Worm (Caenorhabditis elegans): ENCODE results near the gene Y44A6B.3.

Y44A6B.3 gene

ce11 chrV:20599795-20600194, 38.4 kb downstream of the Y44A6B.3 start, which contains the start of gene col-163:
Gene col-163, plus strand, starts transcription at chrV:20600095.
- no peak for TF ChIP-seq nfya-1 (tag; optimal IDR thresholded peaks at IDR 0.05)
- TF ChIP-seq ceh-6 (GFP tag; optimal IDR thresholded peaks at IDR 0.05) = no peak
- TF ChIP-seq ceh-18 (tag; optimal IDR thresholded peaks at IDR 0.05) = no peak
- no peak for TF ChIP-seq ama-1 (optimal IDR thresholded peaks at IDR 0.05)
- no peak for TF ChIP-seq ceh-22 (tag; optimal IDR thresholded peaks at IDR 0.05)
- TF ChIP-seq syd-9 (tag; optimal IDR thresholded peaks at IDR 0.05) = no peak
- TF ChIP-seq madf-2 (tag; optimal IDR thresholded peaks at IDR 0.05) = no peak
- no peak for TF ChIP-seq fkh-6 (tag; optimal IDR thresholded peaks at IDR 0.05)
- no peak for TF ChIP-seq tbx-7 (tag; optimal IDR thresholded peaks at IDR 0.05)
- TF ChIP-seq ceh-30 (tag; optimal IDR thresholded peaks at IDR 0.05) = no peak
- TF ChIP-seq zip-5 (tag; optimal IDR thresholded peaks at IDR 0.05) = no peak
- no peak for TF ChIP-seq ceh-24 (tag; optimal IDR thresholded peaks at IDR 0.05)
- no peak for TF ChIP-seq C08G9.2 (tag; optimal IDR thresholded peaks at IDR 0.05)
- no peak for TF ChIP-seq unc-86 (tag; optimal IDR thresholded peaks at IDR 0.05)
- no peak for TF ChIP-seq pha-2 (tag; optimal IDR thresholded peaks at IDR 0.05)
- no peak for TF ChIP-seq elt-4 (tag; optimal IDR thresholded peaks at IDR 0.05)
- TF ChIP-seq sox-2 (GFP tag; IDR thresholded peaks at IDR 0.05) = no peak
- no peak for TF ChIP-seq odd-2 (tag; optimal IDR thresholded peaks at IDR 0.05)
- no peak for TF ChIP-seq F13H6.1 (tag; optimal IDR thresholded peaks at IDR 0.05)
- TF ChIP-seq gmeb-2 (tag; optimal IDR thresholded peaks at IDR 0.05) = no peak

ce11 chrV:20597076-20597475, 41.2 kb downstream of the Y44A6B.3 start, which contains the start of gene F46B3.1:
Gene F46B3.1, minus strand, starts transcription at chrV:20597176.
- TF ChIP-seq hlh-6 (tag; optimal IDR thresholded peaks at IDR 0.05) (no peak), elt-2 (tag; optimal IDR thresholded peaks at IDR 0.05) (no peak), K09A11.1 (tag; optimal IDR thresholded peaks at IDR 0.05; ENCODE audit: insufficient read depth) (no peak), ceh-14 (tag; optimal IDR thresholded peaks at IDR 0.05) (no peak), unc-42 (tag; optimal IDR thresholded peaks at IDR 0.05) (no peak), eyg-1 (tag; optimal IDR thresholded peaks at IDR 0.05) (no peak), unc-55 (GFP tag; optimal IDR thresholded peaks at IDR 0.05) (no peak), pag-3 (tag; optimal IDR thresholded peaks at IDR 0.05; ENCODE audit: borderline replicate concordance) (no peak), K02D7.2 (tag; optimal IDR thresholded peaks at IDR 0.05) (no peak), fax-1 (tag; optimal IDR thresholded peaks at IDR 0.05) (no peak), elt-4 (tag; optimal IDR thresholded peaks at IDR 0.05) (no peak), ttx-3 (tag; optimal IDR thresholded peaks at IDR 0.05) (no peak), che-1 (tag; optimal IDR thresholded peaks at IDR 0.05) (no peak), dve-1 (tag; optimal IDR thresholded peaks at IDR 0.05) (no peak), ztf-16 (tag; optimal IDR thresholded peaks at IDR 0.05) (no peak), ceh-6 (GFP tag; optimal IDR thresholded peaks at IDR 0.05) (no peak), hlh-30 (tag; optimal IDR thresholded peaks at IDR 0.05; ENCODE audit: insufficient read depth) (no peak), ceh-30 (tag; optimal IDR thresholded peaks at IDR 0.05) (no peak)

- TF ChIP-seq fkh-10 (GFP tag; optimal IDR thresholded peaks at IDR 0.05) = no peak
Measured at ce11 chrV:20595653-20596052, 42.6 kb downstream of the Y44A6B.3 start, which contains the start of gene F26F2.11. Gene F26F2.11, minus strand, starts transcription at chrV:20595753.

ce11 chrV:20594746-20595145, 43.5 kb downstream of the Y44A6B.3 start, which contains the start of gene F26F2.10:
Gene F26F2.10, minus strand, starts transcription at chrV:20594846.
- TF ChIP-seq pros-1 (tag; optimal IDR thresholded peaks at IDR 0.05) (no peak), K02D7.2 (tag; optimal IDR thresholded peaks at IDR 0.05) (no peak)
